Worm (Caenorhabditis elegans): ENCODE results near the gene rsp-5.

ce11 chrII:6453341-6453806, 36.6 kb upstream of the rsp-5 start, which contains the start of gene atg-16.2:
- TF ChIP-seq snpc-1.1 (tag; optimal IDR thresholded peaks at IDR 0.05; ENCODE audit: insufficient read depth) (no peak), snpc-1.3 (tag; optimal IDR thresholded peaks at IDR 0.05; ENCODE audit: insufficient read depth) (no peak)
